Worm (Caenorhabditis elegans): ENCODE results near the gene ttr-52.

ce11 chrIII:13402934-13403333, 1.6 kb upstream of the ttr-52 start, which contains the start of gene mig-18:
- TF ChIP-seq ztf-23 (GFP tag; IDR thresholded peaks at IDR 0.05): no peak
- no peak for TF ChIP-seq ref-1 (GFP tag; conservative IDR thresholded peaks at IDR 0.05)
- no peak for TF ChIP-seq ztf-29 (GFP tag; IDR thresholded peaks at IDR 0.05)
- TF ChIP-seq cog-1 (tag; optimal IDR thresholded peaks at IDR 0.05): no peak
- no peak for TF ChIP-seq T22C8.4 (GFP tag; IDR thresholded peaks at IDR 0.05)
- no peak for TF ChIP-seq tab-1 (GFP tag; IDR thresholded peaks at IDR 0.05)
- TF ChIP-seq med-1 (GFP tag; optimal IDR thresholded peaks at IDR 0.05; ENCODE audit: insufficient read depth): no peak
- no peak for TF ChIP-seq flt-1 (GFP tag; IDR thresholded peaks at IDR 0.05)
- no peak for TF ChIP-seq klf-2 (GFP tag; conservative IDR thresholded peaks at IDR 0.05)
